Worm (Caenorhabditis elegans): ENCODE measurements around the gene clc-27.

- TF ChIP-seq egl-27 (tag; optimal IDR thresholded peaks at IDR 0.05) (no peak), mab-5 (tag; optimal IDR thresholded peaks at IDR 0.05) (no peak), crh-2 (tag; optimal IDR thresholded peaks at IDR 0.05) (no peak), snpc-4 (tag; optimal IDR thresholded peaks at IDR 0.05) (no peak), sma-3 (GFP tag; optimal IDR thresholded peaks at IDR 0.05) (no peak), lsy-2 (tag; optimal IDR thresholded peaks at IDR 0.05) (no peak), lin-11 (tag; optimal IDR thresholded peaks at IDR 0.05) (no peak)
Observed at ce11 chrIII:1053067-1053466, 44.9 kb downstream of the clc-27 start, which contains the start of gene fbxo-11.2.
